Fruit fly (Drosophila melanogaster): Measurements from ENCODE around the gene Strump.

- TF ChIP-seq lz (GFP tag; optimal IDR thresholded peaks at IDR 0.05) (no peak), Hr39 (GFP tag; optimal IDR thresholded peaks at IDR 0.05) (no peak), CG16779 (tag; optimal IDR thresholded peaks at IDR 0.05) (no peak), CG7368 (GFP tag; optimal IDR thresholded peaks at IDR 0.05) (no peak), CG6792 (GFP tag; optimal IDR thresholded peaks at IDR 0.05) (no peak)
These were observed 29.2 kb downstream of the Strump start for dm6 chr3L:16150850-16151515.
